Worm (Caenorhabditis elegans) whole organism, young adult: ENCODE measurements around the gene C46C2.2.
A peak's percentile ranks its signal among the peaks of the same experiment; 100 is the strongest.

Source experiments
- B0035.1 ChIP-seq: sonication (generic microtip); optimal IDR thresholded peaks from 2 replicates; lab custom pipeline; 2016; ENCODE audit warnings: missing genetic modification characterization, mild to moderate bottlenecking, missing compliant biosample characterization, missing genotype, missing genetic modification reagents
- C06A6.2 ChIP-seq: fragments of 200-800 bp; sonication (Bioruptor generic); conservative IDR thresholded peaks from 2 replicates; pipeline ENCODE4 v1.3.6; 2022; ENCODE audit warnings: missing genetic modification characterization, missing compliant biosample characterization
- F10E7.11 ChIP-seq: sonication (generic microtip); optimal IDR thresholded peaks from 2 replicates; lab custom pipeline; 2017; ENCODE audit warnings: mild to moderate bottlenecking, missing genetic modification characterization, moderate library complexity, missing compliant biosample characterization
- F22D6.2 ChIP-seq: sonication (generic microtip); optimal IDR thresholded peaks from 2 replicates; lab custom pipeline; 2016; ENCODE audit warnings: mild to moderate bottlenecking, missing genetic modification characterization, missing compliant biosample characterization
- F39B2.1 ChIP-seq: fragments of 200-800 bp; sonication (Bioruptor generic); IDR thresholded peaks from 2 replicates; pipeline ENCODE4 v1.3.6; 2022; ENCODE audit warnings: missing genetic modification reagents, missing genetic modification characterization, missing compliant biosample characterization
- F49E8.2 ChIP-seq: sonication (generic microtip); optimal IDR thresholded peaks from 3 replicates; lab custom pipeline; 2017; ENCODE audit warnings: missing genetic modification characterization, mild to moderate bottlenecking, missing compliant biosample characterization, antibody characterized with exemption, moderate library complexity; ENCODE audit not compliant: insufficient read depth
- T07F8.4 ChIP-seq: sonication (generic microtip); optimal IDR thresholded peaks from 2 replicates; lab custom pipeline; 2016; ENCODE audit warnings: mild to moderate bottlenecking, missing genetic modification characterization, moderate library complexity, missing compliant biosample characterization
- Y53F4B.3 ChIP-seq: fragments of 200-800 bp; sonication (Bioruptor generic); IDR thresholded peaks from 2 replicates; pipeline ENCODE4 v1.3.6; 2022; ENCODE audit warnings: missing genetic modification reagents, missing genetic modification characterization, missing compliant biosample characterization
- Y56A3A.18 ChIP-seq: fragments of 200-800 bp; sonication (Bioruptor generic); IDR thresholded peaks from 2 replicates; pipeline ENCODE4 v1.3.6; 2022; ENCODE audit warnings: missing genetic modification reagents, missing genetic modification characterization, missing compliant biosample characterization
- Y79H2A.3 ChIP-seq: fragments of 200-800 bp; sonication (Bioruptor generic); conservative IDR thresholded peaks from 2 replicates; pipeline ENCODE4 v1.3.6; 2022; ENCODE audit warnings: missing genetic modification reagents, missing genetic modification characterization, missing compliant biosample characterization
- Y95B8A.8 ChIP-seq: fragments of 200-800 bp; sonication (Bioruptor generic); IDR thresholded peaks from 2 replicates; pipeline ENCODE4 v1.3.6; 2022; ENCODE audit warnings: missing genetic modification reagents, missing genetic modification characterization, missing compliant biosample characterization
- ZK185.1 ChIP-seq: sonication (generic microtip); optimal IDR thresholded peaks from 2 replicates; lab custom pipeline; 2016; ENCODE audit warnings: mild to moderate bottlenecking, missing genetic modification characterization, missing compliant biosample characterization; ENCODE audit not compliant: poor library complexity, severe bottlenecking
- attf-5 ChIP-seq: fragments of 200-800 bp; sonication (Bioruptor generic); optimal IDR thresholded peaks from 2 replicates; lab custom pipeline; 2018; ENCODE audit warnings: mild to moderate bottlenecking, missing genetic modification characterization, missing compliant biosample characterization
- ceh-100 ChIP-seq: fragments of 200-800 bp; sonication (Bioruptor generic); IDR thresholded peaks from 2 replicates; pipeline ENCODE4 v1.3.6; 2022; ENCODE audit warnings: missing genetic modification reagents, missing genetic modification characterization, missing compliant biosample characterization
- ceh-58 ChIP-seq: fragments of 200-800 bp; sonication (Bioruptor generic); IDR thresholded peaks from 2 replicates; pipeline ENCODE4 v1.3.6; 2022; ENCODE audit warnings: missing genetic modification characterization, missing compliant biosample characterization
- ceh-79 ChIP-seq: sonication (generic microtip); optimal IDR thresholded peaks from 2 replicates; lab custom pipeline; 2017; ENCODE audit warnings: mild to moderate bottlenecking, missing genetic modification characterization, missing compliant biosample characterization
- dox-1 ChIP-seq: fragments of 200-800 bp; sonication (Bioruptor generic); IDR thresholded peaks from 2 replicates; pipeline ENCODE4 v1.3.6; 2022; ENCODE audit warnings: missing genetic modification reagents, missing genetic modification characterization, missing compliant biosample characterization
- dpff-1 ChIP-seq: sonication (generic microtip); optimal IDR thresholded peaks from 2 replicates; lab custom pipeline; 2017; ENCODE audit warnings: mild to moderate bottlenecking, missing genetic modification characterization, missing compliant biosample characterization
- egrh-3 ChIP-seq: fragments of 200-800 bp; sonication (Bioruptor generic); IDR thresholded peaks from 2 replicates; pipeline ENCODE4 v1.3.6; 2022; ENCODE audit warnings: missing genetic modification reagents, missing genetic modification characterization, missing compliant biosample characterization
- ekl-4 ChIP-seq: fragments of 200-800 bp; sonication (Bioruptor generic); IDR thresholded peaks from 2 replicates; pipeline ENCODE4 v1.3.6; 2022; ENCODE audit warnings: missing genetic modification reagents, missing genetic modification characterization, missing compliant biosample characterization
- hlh-12 ChIP-seq: sonication (generic microtip); optimal IDR thresholded peaks from 2 replicates; lab custom pipeline; 2016; ENCODE audit warnings: missing genetic modification characterization, missing compliant biosample characterization
- hlh-26 ChIP-seq: fragments of 200-800 bp; sonication (Bioruptor generic); conservative IDR thresholded peaks from 2 replicates; pipeline ENCODE4 v1.3.6; 2022; ENCODE audit warnings: missing genetic modification reagents, missing genetic modification characterization, missing compliant biosample characterization
- hmg-1.2 ChIP-seq: fragments of 200-800 bp; sonication (Bioruptor generic); IDR thresholded peaks from 2 replicates; pipeline ENCODE4 v1.3.6; 2022; ENCODE audit warnings: missing genetic modification reagents, missing genetic modification characterization, missing compliant biosample characterization
- let-526 ChIP-seq: fragments of 200-800 bp; sonication (Bioruptor generic); IDR thresholded peaks from 2 replicates; pipeline ENCODE4 v1.3.6; 2022; ENCODE audit warnings: missing genetic modification reagents, missing genetic modification characterization, missing compliant biosample characterization
- lsl-1 ChIP-seq: fragments of 200-800 bp; sonication (Bioruptor generic); optimal IDR thresholded peaks from 2 replicates; lab custom pipeline; 2018; ENCODE audit warnings: mild to moderate bottlenecking, missing genetic modification characterization, moderate library complexity, missing compliant biosample characterization
- lsy-27 ChIP-seq: sonication (generic microtip); optimal IDR thresholded peaks from 2 replicates; lab custom pipeline; 2017; ENCODE audit warnings: missing genetic modification characterization, mild to moderate bottlenecking, missing compliant biosample characterization, antibody characterized with exemption, missing genotype, borderline replicate concordance; ENCODE audit not compliant: insufficient read depth
- madf-10 ChIP-seq: sonication (generic microtip); optimal IDR thresholded peaks from 2 replicates; lab custom pipeline; 2016; ENCODE audit warnings: mild to moderate bottlenecking, missing genetic modification characterization, missing compliant biosample characterization
- madf-3 ChIP-seq: fragments of 200-800 bp; sonication (Bioruptor generic); IDR thresholded peaks from 2 replicates; pipeline ENCODE4 v1.3.6; 2022; ENCODE audit warnings: missing genetic modification reagents, missing genetic modification characterization, missing compliant biosample characterization
- madf-6 ChIP-seq: fragments of 200-800 bp; sonication (Bioruptor generic); IDR thresholded peaks from 2 replicates; pipeline ENCODE4 v1.3.6; 2022; ENCODE audit warnings: missing genetic modification reagents, missing genetic modification characterization, missing compliant biosample characterization
- mcd-1 ChIP-seq: fragments of 200-800 bp; sonication (Bioruptor generic); IDR thresholded peaks from 2 replicates; pipeline ENCODE4 v1.3.6; 2022; ENCODE audit warnings: missing genetic modification reagents, missing genetic modification characterization, missing compliant biosample characterization
- mel-28 ChIP-seq: sonication (generic microtip); optimal IDR thresholded peaks from 2 replicates; lab custom pipeline; 2016; ENCODE audit warnings: borderline replicate concordance, mild to moderate bottlenecking, missing genetic modification characterization, missing compliant biosample characterization
- mxl-1 ChIP-seq: sonication (generic microtip); optimal IDR thresholded peaks from 2 replicates; lab custom pipeline; 2016; ENCODE audit warnings: missing genetic modification characterization, missing compliant biosample characterization
- nfya-2 ChIP-seq: fragments of 200-800 bp; sonication (Bioruptor generic); IDR thresholded peaks from 2 replicates; pipeline ENCODE4 v1.3.6; 2022; ENCODE audit warnings: missing genetic modification reagents, missing genetic modification characterization, missing compliant biosample characterization
- nhr-179 ChIP-seq: sonication (generic microtip); optimal IDR thresholded peaks from 2 replicates; lab custom pipeline; 2016; ENCODE audit warnings: mild to moderate bottlenecking, missing genetic modification characterization, missing compliant biosample characterization
- pha-4 ChIP-seq: fragments of 150-350 bp; sonication (generic microtip); optimal IDR thresholded peaks from 2 replicates; lab custom pipeline; 2014; ENCODE audit warnings: missing biosample characterization, missing genetic modification reagents, missing genetic modification characterization
- rpc-1 ChIP-seq, 2 experiments: fragments of 150-350 bp in 1 of 2; sonication (generic microtip) in 1 of 2; optimal IDR thresholded peaks; 2 replicates each; lab custom pipeline; 2014 to 2018; ENCODE audit warnings: missing biosample characterization in 1 of 2, missing genetic modification characterization in 1 of 2, missing genetic modification reagents in 1 of 2, missing genotype in 1 of 2
- sea-2 ChIP-seq: fragments of 200-800 bp; sonication (Bioruptor generic); IDR thresholded peaks from 2 replicates; pipeline ENCODE4 v1.3.6; 2022; ENCODE audit warnings: missing genetic modification characterization, missing compliant biosample characterization
- snpc-1.1 ChIP-seq: sonication (generic microtip); optimal IDR thresholded peaks from 2 replicates; lab custom pipeline; 2017; ENCODE audit warnings: missing genetic modification characterization, mild to moderate bottlenecking, missing compliant biosample characterization, antibody characterized with exemption, moderate library complexity, missing genotype, missing genetic modification reagents; ENCODE audit not compliant: insufficient read depth
- snpc-1.3 ChIP-seq: sonication (generic microtip); optimal IDR thresholded peaks from 2 replicates; lab custom pipeline; 2017; ENCODE audit warnings: missing genetic modification characterization, mild to moderate bottlenecking, missing compliant biosample characterization, antibody characterized with exemption, moderate library complexity, missing genotype, missing genetic modification reagents; ENCODE audit not compliant: insufficient read depth
- snpc-4 ChIP-seq, 5 experiments: fragments of 150-350 bp in 1 of 5; sonication (generic microtip) in 4 of 5; optimal IDR thresholded peaks; 2 replicates each; lab custom pipeline; 2014 to 2018; ENCODE audit warnings: missing genetic modification characterization in 5 of 5, missing biosample characterization in 3 of 5, antibody characterized with exemption in 2 of 5, mild to moderate bottlenecking in 2 of 5, missing compliant biosample characterization in 2 of 5, missing genotype in 2 of 5, moderate library complexity in 2 of 5, missing genetic modification reagents in 1 of 5
- somi-1 ChIP-seq: fragments of 200-800 bp; sonication (Bioruptor generic); optimal IDR thresholded peaks from 2 replicates; lab custom pipeline; 2018; ENCODE audit warnings: mild to moderate bottlenecking, missing genetic modification characterization, missing compliant biosample characterization
- unc-130 ChIP-seq: sonication (generic microtip); optimal IDR thresholded peaks from 2 replicates; lab custom pipeline; 2016; ENCODE audit warnings: missing genetic modification reagents, missing genetic modification characterization, missing compliant biosample characterization
- zfh-2 ChIP-seq: fragments of 200-800 bp; sonication (Bioruptor generic); conservative IDR thresholded peaks from 2 replicates; pipeline ENCODE4 v1.3.6; 2022; ENCODE audit warnings: missing genetic modification reagents, missing genetic modification characterization, missing compliant biosample characterization
- ztf-28 ChIP-seq: fragments of 200-800 bp; sonication (Bioruptor generic); IDR thresholded peaks from 2 replicates; pipeline ENCODE4 v1.3.6; 2022; ENCODE audit warnings: missing genetic modification reagents, missing genetic modification characterization, missing compliant biosample characterization
- ztf-6 ChIP-seq: fragments of 200-800 bp; sonication (Bioruptor generic); IDR thresholded peaks from 2 replicates; pipeline ENCODE4 v1.3.6; 2022; ENCODE audit warnings: missing genetic modification reagents, missing genetic modification characterization, missing compliant biosample characterization

C46C2.2 gene

ce11 chrIV:9191183-9191582 lies 26.3 kb upstream of the C46C2.2 start:
- 0 out of 2 replicates have a peak, but pooled peaks have one; percentile 62 for TF ChIP-seq ztf-28
- peak; percentile 75 for TF ChIP-seq hlh-12 (tag; lab: Kevin White, UChicago)
- TF ChIP-seq F22D6.2 (tag; lab: Kevin White, UChicago): peak; percentile 33
- TF ChIP-seq dox-1 (GFP tag; lab: Robert Waterston, UW): no peak
- TF ChIP-seq mcd-1 (GFP tag; lab: Robert Waterston, UW): no peak
- TF ChIP-seq madf-3 (GFP tag; lab: Robert Waterston, UW): 0 out of 2 replicates have a peak, but pooled peaks have one; percentile 51
- peak; percentile 86 for TF ChIP-seq ekl-4 (GFP tag; lab: Robert Waterston, UW)
- TF ChIP-seq nfya-2 (GFP tag; lab: Robert Waterston, UW): no peak
- no peak; the same call in 1 of the 2 replicates for TF ChIP-seq ztf-6 (GFP tag; lab: Robert Waterston, UW)
- 0 out of 2 replicates have a peak, but pooled peaks have one; percentile 32 for TF ChIP-seq C06A6.2 (GFP tag; lab: Robert Waterston, UW)
- peak; percentile 29 for TF ChIP-seq lsy-27 (tag; lab: Kevin White, UChicago)
- TF ChIP-seq madf-6 (GFP tag; lab: Robert Waterston, UW): no peak
- TF ChIP-seq nhr-179 (tag; lab: Kevin White, UChicago): no peak
- TF ChIP-seq rpc-1 (optimal IDR thresholded peaks at IDR 0.05; lab: Kevin White, UChicago): peak; percentile 90
- peak; percentile 89 for TF ChIP-seq rpc-1 (tag; optimal IDR thresholded peaks at IDR 0.05; lab: Kevin White, UChicago)
- TF ChIP-seq let-526 (GFP tag; lab: Robert Waterston, UW): 0 out of 2 replicates have a peak, but pooled peaks have one; percentile 25
- TF ChIP-seq ceh-58 (GFP tag; lab: Robert Waterston, UW): no peak
- TF ChIP-seq attf-5 (GFP tag; lab: Kevin White, UChicago): no peak
- TF ChIP-seq dpff-1: no peak
- TF ChIP-seq ceh-100 (GFP tag; lab: Robert Waterston, UW): no peak
- TF ChIP-seq unc-130 (GFP tag; lab: Kevin White, UChicago): peak; percentile 48
- TF ChIP-seq F49E8.2: peak; percentile 51
- TF ChIP-seq ceh-79: no peak
- TF ChIP-seq snpc-1.1 (tag; lab: Kevin White, UChicago): peak; percentile 29
- TF ChIP-seq Y53F4B.3 (GFP tag; lab: Robert Waterston, UW): no peak
- TF ChIP-seq hmg-1.2 (GFP tag; lab: Robert Waterston, UW): peak; percentile 73
- no peak for TF ChIP-seq hlh-26 (GFP tag; lab: Robert Waterston, UW)
- TF ChIP-seq mxl-1: peak; percentile 79
- peak; percentile 72 for TF ChIP-seq T07F8.4 (tag; lab: Kevin White, UChicago)
- TF ChIP-seq B0035.1: no peak
- TF ChIP-seq F39B2.1 (GFP tag; lab: Robert Waterston, UW): no peak
- 0 out of 2 replicates have a peak, but pooled peaks have one; percentile 26 for TF ChIP-seq Y56A3A.18 (GFP tag; lab: Robert Waterston, UW)
- no peak for TF ChIP-seq sea-2 (GFP tag; lab: Robert Waterston, UW)
- TF ChIP-seq pha-4 (tag; lab: Kevin White, UChicago): no peak
- TF ChIP-seq ZK185.1: peak; percentile 90
- peak; percentile 68 for TF ChIP-seq snpc-4 (GFP tag; optimal IDR thresholded peaks at IDR 0.05; lab: Kevin White, UChicago)
- peak in 3 of 4 experiments; percentile 48 to 80 (median 69) for TF ChIP-seq snpc-4 (tag; optimal IDR thresholded peaks at IDR 0.05; lab: Kevin White, UChicago)
- TF ChIP-seq Y79H2A.3 (GFP tag; lab: Robert Waterston, UW): 0 out of 2 replicates have a peak, but pooled peaks have one; percentile 27
- TF ChIP-seq mel-28: no peak
- TF ChIP-seq madf-10: peak; percentile 72
- no peak for TF ChIP-seq somi-1 (GFP tag; lab: Kevin White, UChicago)
- TF ChIP-seq F10E7.11: peak; percentile 30
- no peak for TF ChIP-seq zfh-2 (GFP tag; lab: Robert Waterston, UW)
- no peak for TF ChIP-seq egrh-3 (GFP tag; lab: Robert Waterston, UW)
- peak; percentile 80 for TF ChIP-seq snpc-1.3
- TF ChIP-seq lsl-1 (GFP tag; lab: Kevin White, UChicago): peak; percentile 43
- no peak for TF ChIP-seq Y95B8A.8 (GFP tag; lab: Robert Waterston, UW)
